Fruit fly (Drosophila melanogaster) whole organism, embryonic: ENCODE measurements around the gene CG6168.

Experiments
- CG10274 ChIP-seq: fragments of 200-800 bp; sonication (Bioruptor generic); optimal IDR thresholded peaks from 3 replicates; lab custom pipeline; 2017; ENCODE audit warnings: missing biosample characterization, mild to moderate bottlenecking, missing genetic modification characterization
- CG10462 ChIP-seq: fragments of 200-800 bp; sonication (Bioruptor generic); optimal IDR thresholded peaks from 2 replicates; lab custom pipeline; 2016; ENCODE audit warnings: missing biosample characterization, missing genetic modification characterization
- CG11247 ChIP-seq: fragments of 200-800 bp; sonication (Bioruptor generic); IDR thresholded peaks from 2 replicates; pipeline ENCODE4 v1.3.6; 2022; ENCODE audit warnings: missing biosample characterization, missing genetic modification characterization
- CG12155 ChIP-seq: fragments of 200-800 bp; sonication (Bioruptor generic); optimal IDR thresholded peaks from 3 replicates; lab custom pipeline; 2016; ENCODE audit warnings: missing biosample characterization, missing genetic modification characterization
- CG12769 ChIP-seq: fragments of 200-800 bp; sonication (Bioruptor generic); optimal IDR thresholded peaks from 2 replicates; lab custom pipeline; 2019; ENCODE audit warnings: missing biosample characterization, mild to moderate bottlenecking, missing genetic modification characterization, moderate library complexity
- CG13123 ChIP-seq: fragments of 200-800 bp; sonication (Bioruptor generic); optimal IDR thresholded peaks from 2 replicates; lab custom pipeline; 2016; ENCODE audit warnings: missing biosample characterization, missing genetic modification characterization
- CG14441 ChIP-seq: fragments of 200-800 bp; sonication (Bioruptor generic); IDR thresholded peaks from 2 replicates; pipeline ENCODE4 v1.3.6; 2022; ENCODE audit warnings: missing biosample characterization, missing genetic modification characterization
- CG14860 ChIP-seq: fragments of 200-800 bp; sonication (Bioruptor generic); IDR thresholded peaks from 3 replicates; pipeline ENCODE4 v1.3.6; 2022; ENCODE audit warnings: missing biosample characterization, missing genetic modification characterization; ENCODE audit not compliant: partially characterized antibody
- CG14965 ChIP-seq: fragments of 200-800 bp; sonication (Bioruptor generic); optimal IDR thresholded peaks from 2 replicates; lab custom pipeline; 2016; ENCODE audit warnings: missing biosample characterization, missing genetic modification characterization, borderline replicate concordance
- CG16863 ChIP-seq: fragments of 200-800 bp; sonication (Bioruptor generic); optimal IDR thresholded peaks from 3 replicates; lab custom pipeline; 2016; ENCODE audit warnings: missing biosample characterization, missing genetic modification characterization
- CG18599 ChIP-seq: fragments of 200-800 bp; sonication (Bioruptor generic); optimal IDR thresholded peaks from 3 replicates; lab custom pipeline; 2017; ENCODE audit warnings: missing biosample characterization, missing genetic modification characterization, mild to moderate bottlenecking, moderate library complexity, missing genetic modification reagents
- CG32532 ChIP-seq: fragments of 200-800 bp; sonication (Bioruptor generic); IDR thresholded peaks from 2 replicates; pipeline ENCODE4 v1.3.6; 2022; ENCODE audit warnings: missing biosample characterization, missing genetic modification characterization
- CG3407 ChIP-seq: fragments of 200-800 bp; sonication (Bioruptor generic); optimal IDR thresholded peaks from 2 replicates; lab custom pipeline; 2018; ENCODE audit warnings: missing biosample characterization, mild to moderate bottlenecking, missing genetic modification characterization
- CG34376 ChIP-seq: fragments of 200-800 bp; sonication (Bioruptor generic); optimal IDR thresholded peaks from 2 replicates; lab custom pipeline; 2018; ENCODE audit warnings: missing biosample characterization, mild to moderate bottlenecking, missing genetic modification characterization
- CG8290 ChIP-seq, 3 experiments: fragments of 200-800 bp; sonication (Bioruptor generic); optimal IDR thresholded peaks; 2 replicates each; lab custom pipeline; 2016 to 2019; ENCODE audit warnings: missing biosample characterization in 3 of 3, missing genetic modification characterization in 3 of 3, mild to moderate bottlenecking in 2 of 3, moderate library complexity in 1 of 3
- CG8478 ChIP-seq: fragments of >200 bp; optimal IDR thresholded peaks from 2 replicates; lab custom pipeline; 2018
- CG8765 ChIP-seq: fragments of 200-800 bp; sonication (Bioruptor generic); IDR thresholded peaks from 2 replicates; pipeline ENCODE4 v1.3.6; 2022; ENCODE audit warnings: missing biosample characterization, missing genetic modification characterization
- CG9727 ChIP-seq: fragments of 200-800 bp; sonication (Bioruptor generic); optimal IDR thresholded peaks from 3 replicates; lab custom pipeline; 2017; ENCODE audit warnings: missing biosample characterization, mild to moderate bottlenecking, missing genetic modification characterization
- Dip3 ChIP-seq: fragments of 200-800 bp; sonication (Bioruptor generic); optimal IDR thresholded peaks from 3 replicates; lab custom pipeline; 2016; ENCODE audit warnings: missing biosample characterization, missing genetic modification characterization
- Ets65A ChIP-seq: fragments of 200-800 bp; sonication (Bioruptor generic); peaks from one replicate; lab custom pipeline; 2016; ENCODE audit warnings: missing biosample characterization, missing genetic modification characterization
- Fer3 ChIP-seq: fragments of 200-800 bp; sonication (Bioruptor generic); optimal IDR thresholded peaks from 2 replicates; lab custom pipeline; 2018; ENCODE audit warnings: missing biosample characterization, mild to moderate bottlenecking, missing genetic modification characterization, moderate library complexity
- HLH3B ChIP-seq: fragments of 200-800 bp; sonication (Bioruptor generic); IDR thresholded peaks from 2 replicates; pipeline ENCODE4 v1.3.6; 2022; ENCODE audit warnings: missing biosample characterization, missing genetic modification characterization
- Hr3 ChIP-seq: fragments of 200-800 bp; sonication (Bioruptor generic); optimal IDR thresholded peaks from 3 replicates; lab custom pipeline; 2016; ENCODE audit warnings: missing biosample characterization, missing genetic modification characterization
- Jarid2 ChIP-seq: fragments of 200-800 bp; sonication (Bioruptor generic); optimal IDR thresholded peaks from 3 replicates; lab custom pipeline; 2017; ENCODE audit warnings: mild to moderate bottlenecking, missing biosample characterization, missing genetic modification reagents, missing genetic modification characterization
- Med ChIP-seq: fragments of 200-800 bp; sonication (Bioruptor generic); peaks from one replicate; lab custom pipeline; 2016; ENCODE audit warnings: missing biosample characterization, missing genetic modification characterization, mild to moderate bottlenecking, inconsistent platforms, moderate library complexity
- NC2α ChIP-seq: fragments of 200-800 bp; sonication (Bioruptor generic); optimal IDR thresholded peaks from 2 replicates; lab custom pipeline; 2016; ENCODE audit warnings: missing biosample characterization, missing genetic modification characterization
- Nf-YA ChIP-seq: fragments of 200-800 bp; sonication (Bioruptor generic); IDR thresholded peaks from 2 replicates; pipeline ENCODE4 v1.3.6; 2022; ENCODE audit warnings: missing biosample characterization, missing genetic modification characterization
- Oli ChIP-seq: fragments of 200-800 bp; sonication (Bioruptor generic); optimal IDR thresholded peaks from 2 replicates; lab custom pipeline; 2018; ENCODE audit warnings: missing biosample characterization, mild to moderate bottlenecking, missing genetic modification characterization, moderate library complexity
- Pdp1 ChIP-seq, 2 experiments: fragments of 200-800 bp; sonication (Bioruptor generic); optimal IDR thresholded peaks; 3 replicates each; lab custom pipeline; 2016; ENCODE audit warnings: missing biosample characterization in 2 of 2, missing genetic modification characterization in 2 of 2, mild to moderate bottlenecking in 1 of 2, moderate library complexity in 1 of 2
- Side ChIP-seq: fragments of 200-800 bp; sonication (Bioruptor generic); optimal IDR thresholded peaks from 2 replicates; lab custom pipeline; 2016; ENCODE audit warnings: missing biosample characterization, missing genetic modification characterization
- Sox100B ChIP-seq: fragments of 200-800 bp; sonication (Bioruptor generic); optimal IDR thresholded peaks from 3 replicates; lab custom pipeline; 2018; ENCODE audit warnings: missing biosample characterization, mild to moderate bottlenecking, missing genetic modification characterization
- Sox102F ChIP-seq: fragments of 200-800 bp; sonication (Bioruptor generic); optimal IDR thresholded peaks from 2 replicates; lab custom pipeline; 2018; ENCODE audit warnings: missing biosample characterization, mild to moderate bottlenecking, missing genetic modification characterization, moderate library complexity
- bab2 ChIP-seq: fragments of 200-800 bp; sonication (Bioruptor generic); optimal IDR thresholded peaks from 2 replicates; lab custom pipeline; 2016; ENCODE audit warnings: missing biosample characterization, missing genetic modification characterization
- cwo ChIP-seq: fragments of 200-800 bp; sonication (Bioruptor generic); optimal IDR thresholded peaks from 3 replicates; lab custom pipeline; 2017; ENCODE audit warnings: missing biosample characterization, missing genetic modification characterization, mild to moderate bottlenecking, moderate library complexity, missing genetic modification reagents
- gce ChIP-seq: fragments of 200-800 bp; sonication (Bioruptor generic); IDR thresholded peaks from 3 replicates; pipeline ENCODE4 v1.3.6; 2022; ENCODE audit warnings: missing biosample characterization, missing genetic modification characterization
- hkb ChIP-seq, 2 experiments: fragments of 200-800 bp in 1 of 2; fragments of >200 bp in 1 of 2; sonication (Bioruptor generic) in 1 of 2; IDR thresholded peaks in 1 of 2; optimal IDR thresholded peaks in 1 of 2; 2 replicates each; pipeline versions ENCODE4 v1.3.6 to Lab custom; 2017 to 2022; ENCODE audit warnings: missing biosample characterization in 1 of 2, missing genetic modification characterization in 1 of 2
- ind ChIP-seq: fragments of 200-800 bp; sonication (Bioruptor generic); optimal IDR thresholded peaks from 3 replicates; lab custom pipeline; 2016; ENCODE audit warnings: missing biosample characterization, missing genetic modification characterization
- ken ChIP-seq: fragments of 200-800 bp; sonication (Bioruptor generic); IDR thresholded peaks from 3 replicates; pipeline ENCODE4 v1.3.6; 2022; ENCODE audit warnings: missing biosample characterization, missing genetic modification characterization
- kni ChIP-seq: fragments of 200-800 bp; sonication (Bioruptor generic); optimal IDR thresholded peaks from 3 replicates; lab custom pipeline; 2017; ENCODE audit warnings: mild to moderate bottlenecking, missing biosample characterization, missing genetic modification reagents, missing genetic modification characterization
- lab ChIP-seq: fragments of 200-800 bp; sonication (Bioruptor generic); optimal IDR thresholded peaks from 3 replicates; lab custom pipeline; 2017; ENCODE audit warnings: missing biosample characterization, missing genetic modification characterization, mild to moderate bottlenecking, moderate library complexity, missing genetic modification reagents
- mirr ChIP-seq: fragments of 200-800 bp; sonication (Bioruptor generic); optimal IDR thresholded peaks from 3 replicates; lab custom pipeline; 2018; ENCODE audit warnings: missing biosample characterization, mild to moderate bottlenecking, missing genetic modification characterization
- nmo ChIP-seq: fragments of 200-800 bp; sonication (Bioruptor generic); optimal IDR thresholded peaks from 2 replicates; lab custom pipeline; 2018; ENCODE audit warnings: missing biosample characterization, mild to moderate bottlenecking, missing genetic modification characterization, moderate library complexity
- otp ChIP-seq: fragments of 200-800 bp; sonication (Bioruptor generic); IDR thresholded peaks from 3 replicates; pipeline ENCODE4, ENCODE4 v1.3.6; 2022; ENCODE audit warnings: missing biosample characterization, missing genetic modification characterization
- p53 ChIP-seq: fragments of 200-800 bp; sonication (Bioruptor generic); optimal IDR thresholded peaks from 2 replicates; lab custom pipeline; 2016; ENCODE audit warnings: missing biosample characterization, missing genetic modification characterization
- sc ChIP-seq, 3 experiments: fragments of >200 bp in 2 of 3; fragments of 200-800 bp in 1 of 3; sonication (Bioruptor generic) in 1 of 3; optimal IDR thresholded peaks; 2 replicates in 2 of 3; 3 replicates in 1 of 3; lab custom pipeline; 2017; ENCODE audit warnings: mild to moderate bottlenecking in 1 of 3, missing biosample characterization in 1 of 3, missing genetic modification characterization in 1 of 3, missing genetic modification reagents in 1 of 3
- sens ChIP-seq: fragments of 200-800 bp; sonication (Bioruptor generic); peaks from one replicate; lab custom pipeline; 2016; ENCODE audit warnings: missing biosample characterization, missing genetic modification characterization
- slbo ChIP-seq: fragments of 200-800 bp; sonication (Bioruptor generic); IDR thresholded peaks from 2 replicates; pipeline ENCODE4 v1.3.6; 2022; ENCODE audit warnings: missing biosample characterization, missing genetic modification characterization
- tgo ChIP-seq: fragments of 200-800 bp; sonication (Bioruptor generic); IDR thresholded peaks from 3 replicates; pipeline ENCODE4 v1.3.6; 2022; ENCODE audit warnings: missing biosample characterization, missing genetic modification characterization
- unpg ChIP-seq: fragments of 200-800 bp; sonication (Bioruptor generic); optimal IDR thresholded peaks from 3 replicates; lab custom pipeline; 2018; ENCODE audit warnings: missing biosample characterization, mild to moderate bottlenecking, missing genetic modification characterization, moderate library complexity

CG6168 gene

DNA sequence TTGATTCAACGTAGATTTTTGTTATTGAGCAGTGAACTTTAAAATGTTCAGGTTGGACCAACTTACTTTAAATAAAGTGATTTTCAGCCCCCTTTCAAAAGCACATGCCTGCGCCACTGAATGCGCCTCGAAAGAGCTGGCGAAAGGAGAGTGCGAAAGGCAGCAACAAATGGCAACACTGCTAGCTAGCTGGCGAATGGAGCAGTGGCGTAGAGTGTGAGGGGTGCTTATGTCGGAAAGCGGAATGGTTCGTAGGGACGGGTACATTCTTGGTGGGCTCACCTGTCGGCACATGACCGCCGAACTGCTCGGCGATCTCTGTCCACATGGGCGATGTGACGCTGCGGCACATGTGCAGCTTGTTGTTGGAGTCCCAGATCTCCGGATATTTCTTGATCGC lies 42.8 kb upstream of the CG6168 start (continued):
- TF ChIP-seq lab (GFP tag; lab: Kevin White, UChicago) (no peak), bab2 (peak; percentile 36), cwo (GFP tag; lab: Kevin White, UChicago) (no peak), hkb (optimal IDR thresholded peaks at IDR 0.05; lab: Kevin White, UChicago) (no peak), hkb (GFP tag; IDR thresholded peaks at IDR 0.05; lab: Robert Waterston, UW) (0 out of 2 replicates have a peak, but pooled peaks have one; percentile 37), ken (GFP tag; lab: Robert Waterston, UW) (0 out of 3 replicates have a peak, but pooled peaks have one; percentile 50), CG12155 (GFP tag; lab: Kevin White, UChicago) (no peak), Hr3 (GFP tag; lab: Kevin White, UChicago) (no peak), NC2α (no peak), Dip3 (GFP tag; lab: Kevin White, UChicago) (peak; percentile 31), otp (GFP tag; lab: Robert Waterston, UW) (peak; percentile 10; the same call in 1 of the 3 replicates), CG8290 (GFP tag; optimal IDR thresholded peaks at IDR 0.05; lab: Kevin White, UChicago) (no peak), CG8290 (tag; optimal IDR thresholded peaks at IDR 0.05; lab: Kevin White, UChicago) (peak in 1 of 2 experiments; percentile 27), sens (GFP tag; lab: Kevin White, UChicago) (peak; percentile 76), CG10462 (GFP tag; lab: Kevin White, UChicago) (no peak), CG10274 (no peak), CG18599 (GFP tag; lab: Kevin White, UChicago) (peak; percentile 32), Med (GFP tag; lab: Kevin White, UChicago) (peak; percentile 77), tgo (no peak), ind (GFP tag; lab: Kevin White, UChicago) (peak; percentile 43), Fer3 (tag; lab: Kevin White, UChicago) (no peak), slbo (GFP tag; lab: Robert Waterston, UW) (peak; percentile 43), CG14441 (GFP tag; lab: Robert Waterston, UW) (peak; percentile 47), sc (optimal IDR thresholded peaks at IDR 0.05; lab: Kevin White, UChicago) (no peak), sc (GFP tag; optimal IDR thresholded peaks at IDR 0.05; lab: Kevin White, UChicago) (no peak), CG13123 (peak; percentile 1), CG11247 (GFP tag; lab: Robert Waterston, UW) (peak; percentile 41; the same call in 1 of the 2 replicates), Sox100B (GFP tag; lab: Kevin White, UChicago) (no peak), CG8478 (lab: Kevin White, UChicago) (no peak), Pdp1 (GFP tag; optimal IDR thresholded peaks at IDR 0.05; lab: Kevin White, UChicago) (peak in 1 of 2 experiments; percentile 32), CG32532 (GFP tag; lab: Robert Waterston, UW) (peak; percentile 50; the same call in 1 of the 2 replicates), Oli (peak; percentile 21), CG9727 (GFP tag; lab: Kevin White, UChicago) (no peak), CG12769 (tag; lab: Kevin White, UChicago) (peak; percentile 13), nmo (GFP tag; lab: Kevin White, UChicago) (peak; percentile 4), Side (GFP tag; lab: Kevin White, UChicago) (no peak), CG16863 (no peak), CG14860 (GFP tag; lab: Robert Waterston, UW) (no peak), p53 (no peak), CG34376 (GFP tag; lab: Kevin White, UChicago) (no peak), Jarid2 (GFP tag; lab: Kevin White, UChicago) (peak; percentile 3), CG14965 (GFP tag; lab: Kevin White, UChicago) (no peak), gce (GFP tag; lab: Robert Waterston, UW) (peak; percentile 35; the same call in 1 of the 3 replicates), mirr (no peak), kni (GFP tag; lab: Kevin White, UChicago) (no peak), Ets65A (GFP tag; lab: Kevin White, UChicago) (peak; percentile 60), HLH3B (peak; percentile 32; the same call in 1 of the 2 replicates), CG3407 (GFP tag; lab: Kevin White, UChicago) (no peak), CG8765 (GFP tag; lab: Robert Waterston, UW) (no peak), unpg (GFP tag; lab: Kevin White, UChicago) (peak; percentile 33), Nf-YA (GFP tag; lab: Robert Waterston, UW) (no peak), Sox102F (GFP tag; lab: Kevin White, UChicago) (peak; percentile 45)
